Fruit fly (Drosophila melanogaster): Measurements from ENCODE around the gene CG32022.
A peak's percentile ranks its signal among the peaks of the same experiment; 100 is the strongest.

Gene CG32022

DNA sequence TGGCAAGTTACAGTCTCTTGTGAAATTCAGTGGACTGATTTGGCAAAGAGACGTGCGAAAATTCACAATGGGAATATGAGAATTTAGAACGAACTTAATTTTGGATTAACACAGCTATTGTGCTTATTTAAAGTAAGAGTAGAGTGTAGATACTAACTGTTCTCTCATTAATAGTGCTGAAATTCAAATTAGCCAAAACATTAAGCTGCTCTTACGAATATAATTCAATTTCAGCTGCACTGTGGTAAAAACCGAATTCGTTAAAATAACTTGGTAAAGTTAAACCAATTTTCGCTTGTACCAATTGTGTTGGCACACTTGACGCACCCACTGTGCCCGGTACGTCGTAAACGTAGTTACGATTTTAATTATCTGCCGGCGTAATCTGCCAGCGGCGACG lies 46.8 kb upstream of the CG32022 start (continued):
- TF ChIP-seq grn (GFP tag; optimal IDR thresholded peaks at IDR 0.05) (peak; percentile 12), Dip3 (GFP tag; optimal IDR thresholded peaks at IDR 0.05) (peak; percentile 46), esg (GFP tag; conservative IDR thresholded peaks at IDR 0.05) (peak; percentile 40; the same call in 1 of the 2 replicates), CG18011 (GFP tag; optimal IDR thresholded peaks at IDR 0.05) (peak; percentile 12), nau (GFP tag; optimal IDR thresholded peaks at IDR 0.05) (peak; percentile 25), gem (tag; optimal IDR thresholded peaks at IDR 0.05) (peak; percentile 60), fd3F (GFP tag; optimal IDR thresholded peaks at IDR 0.05) (peak; percentile 29), CG12236 (GFP tag; optimal IDR thresholded peaks at IDR 0.05) (no peak), Dll (GFP tag; IDR thresholded peaks at IDR 0.05; ENCODE audit: partially characterized antibody) (no peak), amos (GFP tag; IDR thresholded peaks at IDR 0.05; ENCODE audit: partially characterized antibody) (no peak), CG12744 (GFP tag; optimal IDR thresholded peaks at IDR 0.05) (peak; percentile 14), CG30431 (GFP tag; optimal IDR thresholded peaks at IDR 0.05) (no peak), Aef1 (GFP tag; IDR thresholded peaks at IDR 0.05) (no peak; the same call in 2 of the 3 replicates), maf-S (GFP tag; optimal IDR thresholded peaks at IDR 0.05) (peak; percentile 34), CG15269 (tag; optimal IDR thresholded peaks at IDR 0.05) (peak; percentile 69), sob (GFP tag; IDR thresholded peaks at IDR 0.05) (0 out of 2 replicates have a peak, but pooled peaks have one; percentile 14), CG4707 (GFP tag; optimal IDR thresholded peaks at IDR 0.05) (no peak), CG10274 (GFP tag; optimal IDR thresholded peaks at IDR 0.05) (peak; percentile 31), CG8290 (GFP tag; optimal IDR thresholded peaks at IDR 0.05) (no peak), CG8290 (tag; optimal IDR thresholded peaks at IDR 0.05) (peak in 1 of 2 experiments; percentile 65), eyg (GFP tag; optimal IDR thresholded peaks at IDR 0.05) (no peak), Antp (GFP tag; optimal IDR thresholded peaks at IDR 0.05) (peak; percentile 31), CG31224 (GFP tag; IDR thresholded peaks at IDR 0.05) (no peak), CG8388 (GFP tag; optimal IDR thresholded peaks at IDR 0.05) (peak; percentile 74), CG6689 (GFP tag; IDR thresholded peaks at IDR 0.05) (no peak), BEAF-32 (GFP tag; optimal IDR thresholded peaks at IDR 0.05) (no peak), D19B (GFP tag; optimal IDR thresholded peaks at IDR 0.05) (peak; percentile 11), CG5180 (GFP tag; optimal IDR thresholded peaks at IDR 0.05) (peak; percentile 3), grau (tag; optimal IDR thresholded peaks at IDR 0.05) (peak; percentile 62), Poxn (GFP tag; IDR thresholded peaks at IDR 0.05) (0 out of 2 replicates have a peak, but pooled peaks have one; percentile 36), CG15514 (GFP tag; optimal IDR thresholded peaks at IDR 0.05) (peak; percentile 27), Stat92E (GFP tag; optimal IDR thresholded peaks at IDR 0.05) (no peak), CG9876 (GFP tag; optimal IDR thresholded peaks at IDR 0.05) (no peak), jumu (GFP tag; optimal IDR thresholded peaks at IDR 0.05) (no peak), CG6175 (GFP tag; IDR thresholded peaks at IDR 0.05) (no peak), CG16813 (GFP tag; IDR thresholded peaks at IDR 0.05; ENCODE audit: partially characterized antibody) (no peak), CG14667 (GFP tag; IDR thresholded peaks at IDR 0.05) (peak; percentile 8; the same call in 1 of the 2 replicates), nmo (GFP tag; optimal IDR thresholded peaks at IDR 0.05) (peak; percentile 39), CG12299 (tag; optimal IDR thresholded peaks at IDR 0.05) (peak; percentile 4), unc-4 (GFP tag; IDR thresholded peaks at IDR 0.05; ENCODE audit: partially characterized antibody) (no peak), CG11723 (GFP tag; optimal IDR thresholded peaks at IDR 0.05) (peak; percentile 26), CG13624 (GFP tag; optimal IDR thresholded peaks at IDR 0.05) (peak; percentile 21), CG12769 (tag; optimal IDR thresholded peaks at IDR 0.05) (peak; percentile 66), zfh2 (GFP tag; optimal IDR thresholded peaks at IDR 0.05) (peak; percentile 72), bbx (GFP tag; IDR thresholded peaks at IDR 0.05; ENCODE audit: partially characterized antibody) (no peak), trh (GFP tag; optimal IDR thresholded peaks at IDR 0.05) (peak; percentile 18), CG17361 (GFP tag; IDR thresholded peaks at IDR 0.05) (peak; percentile 45; the same call in 2 of the 3 replicates), CG10209 (GFP tag; optimal IDR thresholded peaks at IDR 0.05) (peak; percentile 42), Bgb (GFP tag; IDR thresholded peaks at IDR 0.05; ENCODE audit: partially characterized antibody) (no peak), Ets97D (GFP tag; optimal IDR thresholded peaks at IDR 0.05) (no peak)
